Fruit fly (Drosophila melanogaster) ovary, adult (tissue): ENCODE data around the gene CG7156.

Source experiments
- CG17801 ChIP-seq: fragments of 200-800 bp; optimal IDR thresholded peaks from 2 replicates; lab custom pipeline; 2019; ENCODE audit warnings: missing biosample characterization, mild to moderate bottlenecking, missing genetic modification characterization, moderate library complexity; ENCODE audit not compliant: partially characterized antibody

Gene CG7156

DNA sequence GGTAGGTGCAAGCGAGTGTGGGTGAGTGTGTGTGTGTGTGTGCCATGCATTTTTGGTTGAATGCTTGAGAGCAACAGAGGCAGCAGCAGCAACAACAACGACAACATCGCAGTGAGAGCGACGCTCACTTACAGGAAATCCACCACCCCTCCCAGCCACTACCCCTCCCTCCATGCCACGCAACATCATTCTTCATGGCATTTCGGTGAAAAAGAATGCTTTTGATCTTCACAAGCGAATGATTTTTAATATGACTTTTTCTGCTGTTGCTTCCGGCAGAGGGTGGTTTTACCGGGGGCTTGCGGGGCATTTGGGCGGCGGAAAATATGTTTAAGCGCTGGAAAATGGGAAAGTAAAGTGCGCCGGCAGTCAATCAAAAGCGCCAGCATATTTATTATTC, 19.6 kb upstream of the CG7156 start:
- no peak for TF ChIP-seq CG17801 (GFP tag; lab: Kevin White, UChicago)

- TF ChIP-seq CG17801 (GFP tag; lab: Kevin White, UChicago) = no peak
These were observed 18.1 kb upstream of the CG7156 start for dm6 chr3R:18260016-18260415.

DNA sequence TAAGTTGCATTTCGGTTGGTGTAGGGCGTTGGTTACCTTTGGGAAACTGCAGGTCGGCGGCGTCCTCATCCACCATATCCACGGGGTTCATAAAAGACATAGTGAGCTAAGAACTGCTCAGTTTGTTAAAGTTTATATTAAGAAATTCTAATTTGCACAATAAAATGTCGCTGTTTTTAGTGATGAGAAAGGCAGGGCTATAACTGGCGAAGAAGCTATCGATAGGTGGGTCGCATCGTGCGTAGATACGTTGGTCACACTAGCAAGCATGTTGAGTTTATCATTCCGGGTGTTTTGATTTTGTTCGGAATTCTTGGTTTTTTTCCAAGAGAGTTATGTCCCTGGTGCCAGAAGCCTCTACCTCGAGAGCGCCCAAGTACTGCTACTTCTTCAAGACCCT, 13.3 kb upstream of the CG7156 start, which contains the start of the genes Ada2a, Polr2D, Tgs1 and moi:
TSS of gene Ada2a (minus strand) at position 207 of the 400 bp plus-strand sequence.
TSS of gene Polr2D (minus strand) at position 207 of the 400 bp plus-strand sequence.
TSS of gene Tgs1 (plus strand) at position 250 of the 400 bp plus-strand sequence.
TSS of gene moi (plus strand) at position 250 of the 400 bp plus-strand sequence.
- peak; percentile 23 for TF ChIP-seq CG17801 (GFP tag; lab: Kevin White, UChicago)

DNA sequence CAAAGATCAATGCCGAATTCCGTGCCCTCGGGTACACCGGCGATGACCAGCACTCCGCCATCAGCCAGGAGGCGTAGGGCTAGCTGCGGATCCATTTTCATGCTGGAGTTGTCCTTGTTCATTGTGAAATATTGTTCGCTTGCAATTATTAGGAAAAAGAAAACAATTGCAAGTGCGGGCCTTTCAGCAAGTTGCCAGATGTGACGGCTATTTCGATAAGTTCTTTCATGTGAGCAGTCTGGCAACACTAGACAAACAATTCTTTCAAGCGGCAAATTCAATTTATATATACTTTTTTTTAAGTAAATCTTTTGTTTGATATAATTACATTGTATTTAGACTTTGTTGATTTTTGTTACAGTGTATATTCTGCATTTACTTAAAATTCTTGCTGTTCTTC, 10.6 kb upstream of the CG7156 start, which contains the start of gene CG12320:
TSS of gene CG12320 (minus strand) at position 157 of the 400 bp plus-strand sequence.
- no peak for TF ChIP-seq CG17801 (GFP tag; lab: Kevin White, UChicago)

DNA sequence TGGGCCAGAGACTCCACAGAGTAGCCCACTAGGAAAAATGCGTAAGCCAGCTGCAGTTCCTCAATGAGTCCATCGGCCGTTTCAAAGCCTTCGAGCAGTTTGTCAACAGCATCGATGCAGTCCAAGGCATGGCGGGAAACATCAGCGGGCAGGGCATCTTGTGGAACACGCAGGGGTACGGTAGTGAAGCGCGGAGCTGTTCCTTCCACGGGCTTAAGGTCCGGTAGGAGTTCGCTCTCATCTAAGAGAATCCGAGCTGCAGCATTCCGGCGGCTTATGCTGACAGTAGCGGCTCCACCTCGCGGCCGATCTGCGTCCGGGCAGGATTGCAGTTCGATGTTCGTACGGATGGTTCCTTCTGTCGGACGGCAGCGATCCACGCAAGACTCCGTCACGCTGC, 9.9 kb upstream of the CG7156 start:
- no peak for TF ChIP-seq CG17801 (GFP tag; lab: Kevin White, UChicago)

- TF ChIP-seq CG17801 (GFP tag; lab: Kevin White, UChicago) = no peak
These were observed 8.9 kb upstream of the CG7156 start, which contains the start of gene CG18598 for dm6 chr3R:18250815-18251214. CG18598 (plus strand) TSS chr3R:18251115.

DNA sequence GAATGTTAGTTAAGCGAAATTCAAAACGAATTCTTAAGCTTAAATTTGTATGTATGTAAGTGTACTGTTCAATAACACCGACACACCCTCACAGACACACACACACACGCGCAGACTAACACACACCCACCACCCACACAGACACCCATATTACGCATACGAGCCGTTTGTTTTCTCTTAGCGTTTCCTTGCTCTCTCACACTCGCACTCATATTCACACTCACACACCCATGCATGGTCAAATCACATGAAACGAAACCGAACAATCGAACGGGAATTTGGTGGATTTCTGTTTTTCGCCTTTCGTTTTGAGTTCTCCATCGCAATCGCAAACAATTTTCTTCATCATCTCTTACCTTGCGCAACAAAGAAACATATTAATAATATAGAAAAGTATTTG, 7.3 kb upstream of the CG7156 start:
- no peak for TF ChIP-seq CG17801 (GFP tag; lab: Kevin White, UChicago)

DNA sequence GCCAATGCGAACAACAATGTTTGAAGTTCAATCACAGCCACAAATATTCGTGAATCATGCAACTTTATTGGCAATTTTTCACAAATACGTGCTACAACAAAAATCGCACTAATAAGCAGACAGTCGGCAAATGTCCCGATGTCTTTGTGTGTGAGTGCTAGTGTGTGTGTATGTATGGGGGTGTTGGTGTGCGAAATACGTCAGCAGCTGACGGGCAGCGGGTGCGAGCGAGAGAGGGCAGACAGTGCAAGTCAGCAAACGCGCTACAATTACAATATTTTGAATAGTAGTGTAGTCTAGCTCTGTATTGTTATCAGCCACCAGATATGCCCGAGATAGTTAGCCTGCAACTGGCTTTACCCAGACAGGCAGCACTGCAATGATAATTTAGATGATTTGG, 4.1 kb upstream of the CG7156 start:
- TF ChIP-seq CG17801 (GFP tag; lab: Kevin White, UChicago) = peak; percentile 25

DNA sequence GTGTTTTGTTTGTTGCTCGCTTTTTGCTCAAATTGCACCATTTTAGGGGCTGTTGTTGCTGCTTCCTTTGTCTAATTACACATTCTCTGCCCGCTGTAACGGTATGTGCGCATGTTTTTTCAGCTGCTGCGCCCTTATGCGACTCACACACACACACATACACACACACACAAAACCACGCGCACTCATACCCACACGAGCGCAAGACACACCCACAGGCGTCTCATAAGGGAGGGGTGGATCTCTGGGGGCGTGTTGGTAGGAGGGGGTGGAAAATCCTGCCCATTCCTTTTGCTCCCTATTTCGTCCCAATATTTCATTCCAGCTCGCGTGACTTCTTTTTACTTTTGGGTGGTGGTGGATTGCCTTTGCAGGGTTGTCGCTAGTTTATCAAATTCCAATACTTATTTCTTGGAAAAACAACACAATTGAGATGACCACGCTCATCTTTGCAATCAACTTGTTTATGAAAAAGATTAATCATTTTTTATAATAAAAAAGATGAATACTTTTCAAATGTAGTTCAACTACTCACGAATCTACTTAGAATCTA, 3.2 kb upstream of the CG7156 start:
- TF ChIP-seq CG17801 (GFP tag; lab: Kevin White, UChicago) = no peak

dm6 chr3R:18244171-18245043, 2.4 kb upstream of the CG7156 start:
- TF ChIP-seq CG17801 (GFP tag; lab: Kevin White, UChicago) = peak; percentile 45

DNA sequence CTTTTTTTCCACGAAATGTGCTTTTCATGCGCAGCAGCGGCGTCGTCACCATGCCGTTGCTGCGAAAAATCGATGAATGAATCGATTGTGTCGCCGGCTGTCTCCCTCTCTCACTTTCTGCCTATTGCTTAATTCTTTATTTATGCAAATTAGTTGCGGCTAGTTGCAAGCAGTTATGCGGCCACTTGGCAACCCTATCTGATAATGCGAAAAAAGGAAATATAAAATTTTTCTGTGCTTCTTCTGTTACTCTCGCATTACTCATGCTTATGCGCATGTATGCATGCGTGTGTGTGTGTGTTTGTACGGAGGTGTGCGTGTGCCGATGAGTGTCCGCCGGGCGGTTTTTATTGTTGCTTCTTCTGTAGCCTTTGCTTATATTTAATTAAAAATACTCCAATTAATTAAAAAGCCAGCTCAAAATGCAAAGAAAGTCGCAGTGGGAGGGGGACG, 1.8 kb upstream of the CG7156 start:
- TF ChIP-seq CG17801 (GFP tag; lab: Kevin White, UChicago) = no peak

- no peak for TF ChIP-seq CG17801 (GFP tag; lab: Kevin White, UChicago)
These were observed 1.0 kb upstream of the CG7156 start for dm6 chr3R:18243000-18243399.

dm6 chr3R:18235879-18236278, 6.1 kb downstream of the CG7156 start, which contains the start of gene repo:
repo (plus strand) TSS chr3R:18236192.
- no peak for TF ChIP-seq CG17801 (GFP tag; lab: Kevin White, UChicago)

- TF ChIP-seq CG17801 (GFP tag; lab: Kevin White, UChicago) = no peak
These were observed 7.2 kb downstream of the CG7156 start for dm6 chr3R:18234699-18235257.

- TF ChIP-seq CG17801 (GFP tag; lab: Kevin White, UChicago) = no peak
These were observed 9.8 kb downstream of the CG7156 start for dm6 chr3R:18232187-18232586.
